Worm (Caenorhabditis elegans) whole organism, mixed stage, embryonic: Measurements from ENCODE around the gene F08G12.5.

Experiments
- ces-1 ChIP-seq: fragments of 150-350 bp; optimal IDR thresholded peaks from 2 replicates; lab custom pipeline; 2014; ENCODE audit warnings: missing biosample characterization, missing genetic modification reagents, missing genetic modification characterization
- elt-1 ChIP-seq: sonication (generic microtip); optimal IDR thresholded peaks from 2 replicates; lab custom pipeline; 2017; ENCODE audit warnings: missing genetic modification characterization, mild to moderate bottlenecking, missing compliant biosample characterization, antibody characterized with exemption, moderate library complexity, borderline replicate concordance; ENCODE audit not compliant: insufficient read depth
- lin-13 ChIP-seq: fragments of 150-350 bp; optimal IDR thresholded peaks from 2 replicates; lab custom pipeline; 2014; ENCODE audit warnings: missing biosample characterization, missing genetic modification characterization
- lsy-2 ChIP-seq: fragments of 150-350 bp; optimal IDR thresholded peaks from 2 replicates; lab custom pipeline; 2014; ENCODE audit warnings: missing biosample characterization, missing genetic modification characterization
- nhr-12 ChIP-seq: fragments of 150-350 bp; optimal IDR thresholded peaks from 2 replicates; lab custom pipeline; 2014; ENCODE audit warnings: missing biosample characterization, missing genetic modification characterization
- nhr-237 ChIP-seq: fragments of 150-350 bp; optimal IDR thresholded peaks from 2 replicates; lab custom pipeline; 2014; ENCODE audit warnings: missing biosample characterization, missing genetic modification characterization
- nhr-28 ChIP-seq: fragments of 150-350 bp; optimal IDR thresholded peaks from 2 replicates; lab custom pipeline; 2014; ENCODE audit warnings: missing biosample characterization, missing genetic modification characterization
- nhr-76 ChIP-seq: sonication (generic microtip); optimal IDR thresholded peaks from 2 replicates; lab custom pipeline; 2017; ENCODE audit warnings: missing biosample characterization, missing genetic modification characterization
- pha-4 ChIP-seq: fragments of 150-350 bp; optimal IDR thresholded peaks from 2 replicates; lab custom pipeline; 2018; ENCODE audit warnings: missing biosample characterization, missing genetic modification reagents, missing genetic modification characterization
- unc-39 ChIP-seq: fragments of 150-350 bp; optimal IDR thresholded peaks from 2 replicates; lab custom pipeline; 2014; ENCODE audit warnings: missing biosample characterization, missing genetic modification characterization

DNA sequence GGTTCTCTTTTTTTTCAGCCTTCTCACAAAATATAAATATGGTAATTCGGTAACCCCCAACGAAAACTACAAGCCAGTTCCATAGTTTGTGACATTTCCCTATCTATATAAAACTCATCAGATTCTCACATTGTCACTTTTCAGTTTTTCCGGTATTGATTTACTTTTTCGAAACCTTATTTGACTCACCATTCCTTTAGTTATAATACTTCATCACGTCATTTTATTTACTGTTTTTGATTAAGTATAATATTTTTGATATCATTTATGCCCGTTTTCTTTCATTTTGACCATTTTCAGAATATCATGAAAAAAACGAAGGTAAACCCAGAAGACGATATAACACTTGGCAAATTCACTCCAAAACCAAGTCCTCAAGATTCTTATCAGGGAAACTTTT is 41.8 kb upstream of the F08G12.5 start, which contains the start of gene pgp-3:
- no peak for TF ChIP-seq lsy-2
- no peak for TF ChIP-seq unc-39 (tag; lab: Kevin White, UChicago)
- TF ChIP-seq nhr-12 = no peak
- no peak for TF ChIP-seq nhr-76
- no peak for TF ChIP-seq nhr-28 (tag; lab: Kevin White, UChicago)
- TF ChIP-seq ces-1 = no peak
- TF ChIP-seq elt-1 (tag; lab: Kevin White, UChicago) = no peak
- TF ChIP-seq pha-4 (tag; lab: Kevin White, UChicago) = no peak
- no peak for TF ChIP-seq lin-13 (tag; lab: Kevin White, UChicago)
- no peak for TF ChIP-seq nhr-237
